Worm (Caenorhabditis elegans): Measurements from ENCODE around the gene W08E12.8.
A peak's percentile ranks its signal among the peaks of the same experiment; 100 is the strongest.

Gene W08E12.8

ce11 chrIV:3294553-3295185 is 2.5 kb downstream of the W08E12.8 start, which contains the start of gene W08E12.7 (continued):
- TF ChIP-seq Y5F2A.4 (GFP tag; optimal IDR thresholded peaks at IDR 0.05), result no peak
- peak; percentile 57; the same call in 1 of the 2 replicates for TF ChIP-seq ctbp-1 (GFP tag; IDR thresholded peaks at IDR 0.05)
- no peak for TF ChIP-seq zip-11 (GFP tag; IDR thresholded peaks at IDR 0.05)
- no peak for TF ChIP-seq egl-43 (GFP tag; IDR thresholded peaks at IDR 0.05)
- no peak for TF ChIP-seq daf-19 (GFP tag; conservative IDR thresholded peaks at IDR 0.05)
- TF ChIP-seq nhr-10 (tag; optimal IDR thresholded peaks at IDR 0.05), result no peak
- peak; percentile 64 for TF ChIP-seq nhr-25 (tag; optimal IDR thresholded peaks at IDR 0.05; ENCODE audit: borderline replicate concordance, insufficient read depth)
- no peak for TF ChIP-seq egl-27 (tag; optimal IDR thresholded peaks at IDR 0.05)
- no peak for TF ChIP-seq aly-2 (tag; optimal IDR thresholded peaks at IDR 0.05)
- no peak for TF ChIP-seq F44E2.7 (GFP tag; IDR thresholded peaks at IDR 0.05)
- TF ChIP-seq Y48G9A.11 (GFP tag; IDR thresholded peaks at IDR 0.05), result peak; percentile 61; the same call in 1 of the 2 replicates
- TF ChIP-seq aha-1 (tag), result peak; percentile 99
- TF ChIP-seq Y105C5A.15 (GFP tag; IDR thresholded peaks at IDR 0.05), result no peak
- TF ChIP-seq nhr-111 (GFP tag; optimal IDR thresholded peaks at IDR 0.05), result no peak
- peak; percentile 64; the same call in 1 of the 2 replicates for TF ChIP-seq tra-1 (GFP tag; IDR thresholded peaks at IDR 0.05)
- TF ChIP-seq zfp-3 (GFP tag; conservative IDR thresholded peaks at IDR 0.05), result peak; percentile 87
- TF ChIP-seq madf-5 (GFP tag; IDR thresholded peaks at IDR 0.05), result no peak; a peak in 1 of 4 replicates
- peak; percentile 32 for TF ChIP-seq spr-3 (GFP tag; optimal IDR thresholded peaks at IDR 0.05)
- TF ChIP-seq ceh-44 (GFP tag; IDR thresholded peaks at IDR 0.05), result peak; percentile 91
- TF ChIP-seq rbr-2 (tag; optimal IDR thresholded peaks at IDR 0.05), result peak; percentile 91

- TF ChIP-seq dmd-9 (GFP tag; IDR thresholded peaks at IDR 0.05), result no peak
- TF ChIP-seq zfp-2 (tag; optimal IDR thresholded peaks at IDR 0.05), result no peak
- 0 out of 4 replicates have a peak, but pooled peaks of 1 of the 2 experiments have one; percentile 12 for TF ChIP-seq madf-5 (GFP tag; IDR thresholded peaks at IDR 0.05)
- TF ChIP-seq madf-9 (GFP tag; conservative IDR thresholded peaks at IDR 0.05), result no peak
- TF ChIP-seq zfp-3 (GFP tag; conservative IDR thresholded peaks at IDR 0.05), result 0 out of 2 replicates have a peak, but pooled peaks have one; percentile 20
- no peak for TF ChIP-seq duxl-1 (tag; optimal IDR thresholded peaks at IDR 0.05; ENCODE audit: poor library complexity)
- TF ChIP-seq daf-19 (GFP tag; conservative IDR thresholded peaks at IDR 0.05), result no peak
- TF ChIP-seq unc-130 (GFP tag; optimal IDR thresholded peaks at IDR 0.05), result peak; percentile 5
- TF ChIP-seq mes-2 (tag; optimal IDR thresholded peaks at IDR 0.05; ENCODE audit: poor library complexity, severe bottlenecking), result peak; percentile 24
- TF ChIP-seq T26A8.4 (GFP tag; IDR thresholded peaks at IDR 0.05), result no peak
- no peak for TF ChIP-seq vab-7 (GFP tag; IDR thresholded peaks at IDR 0.05)
- peak; percentile 27; the same call in 1 of the 2 replicates for TF ChIP-seq pha-4 (GFP tag; IDR thresholded peaks at IDR 0.05)
- TF ChIP-seq pha-4 (tag; optimal IDR thresholded peaks at IDR 0.05), result no peak
- TF ChIP-seq ceh-28 (tag; optimal IDR thresholded peaks at IDR 0.05), result no peak
- TF ChIP-seq mdl-1 (tag; optimal IDR thresholded peaks at IDR 0.05), result no peak
- peak; percentile 15 for TF ChIP-seq Y5F2A.4 (GFP tag; optimal IDR thresholded peaks at IDR 0.05)
- no peak for TF ChIP-seq lim-7 (GFP tag; IDR thresholded peaks at IDR 0.05)
- TF ChIP-seq egl-43 (GFP tag; IDR thresholded peaks at IDR 0.05), result no peak
- TF ChIP-seq sdz-12 (GFP tag; optimal IDR thresholded peaks at IDR 0.05), result peak; percentile 10
- peak; percentile 62 for TF ChIP-seq F49E8.2 (tag; optimal IDR thresholded peaks at IDR 0.05; ENCODE audit: borderline replicate concordance)
- no peak for TF ChIP-seq cey-2 (tag; optimal IDR thresholded peaks at IDR 0.05; ENCODE audit: borderline replicate concordance, insufficient read depth)
- TF ChIP-seq lin-1 (GFP tag; IDR thresholded peaks at IDR 0.05), result no peak
- no peak for TF ChIP-seq zag-1 (tag; optimal IDR thresholded peaks at IDR 0.05)
- TF ChIP-seq lin-13 (GFP tag; optimal IDR thresholded peaks at IDR 0.05), result no peak
- TF ChIP-seq lin-38 (GFP tag; IDR thresholded peaks at IDR 0.05), result peak; percentile 74
- peak; percentile 65 for TF ChIP-seq arid-1 (GFP tag; conservative IDR thresholded peaks at IDR 0.05)
- no peak for TF ChIP-seq lsy-2 (tag; optimal IDR thresholded peaks at IDR 0.05)
- TF ChIP-seq ceh-82 (tag; optimal IDR thresholded peaks at IDR 0.05), result no peak
- no peak for TF ChIP-seq dmd-6 (GFP tag; IDR thresholded peaks at IDR 0.05)
- no peak for TF ChIP-seq ZK546.5 (tag; optimal IDR thresholded peaks at IDR 0.05)
Measured at ce11 chrIV:3296578-3297549, 4.7 kb downstream of the W08E12.8 start.
